Fruit fly (Drosophila melanogaster) whole organism, embryonic: ENCODE results near the gene gpp.

Experiments used
- CG10267 ChIP-seq: fragments of 200-800 bp; sonication (Bioruptor generic); optimal IDR thresholded peaks from 2 replicates; lab custom pipeline; 2018; ENCODE audit warnings: missing biosample characterization, mild to moderate bottlenecking, missing genetic modification characterization, moderate library complexity
- CG10431 ChIP-seq: fragments of 200-800 bp; sonication (Bioruptor generic); optimal IDR thresholded peaks from 3 replicates; lab custom pipeline; 2018; ENCODE audit warnings: missing biosample characterization, mild to moderate bottlenecking, missing genetic modification characterization
- CG10959 ChIP-seq: fragments of 200-800 bp; sonication (Bioruptor generic); IDR thresholded peaks from 2 replicates; pipeline ENCODE4 v1.3.6; 2022; ENCODE audit warnings: missing biosample characterization, missing genetic modification characterization
- CG11085 ChIP-seq: fragments of 200-800 bp; sonication (Bioruptor generic); IDR thresholded peaks from 2 replicates; pipeline ENCODE4 v1.3.6; 2022; ENCODE audit warnings: missing biosample characterization, missing genetic modification characterization
- CG11504 ChIP-seq: fragments of 200-800 bp; sonication (Bioruptor generic); optimal IDR thresholded peaks from 3 replicates; lab custom pipeline; 2019; ENCODE audit warnings: missing biosample characterization, mild to moderate bottlenecking, missing genetic modification characterization, moderate library complexity
- CG11560 ChIP-seq: fragments of 200-800 bp; sonication (Bioruptor generic); IDR thresholded peaks from 3 replicates; pipeline ENCODE4 v1.3.6; 2022; ENCODE audit warnings: missing biosample characterization, missing genetic modification characterization
- CG11696 ChIP-seq: fragments of 200-800 bp; sonication (Bioruptor generic); IDR thresholded peaks from 2 replicates; pipeline ENCODE4 v1.3.6; 2022; ENCODE audit warnings: missing biosample characterization, missing genetic modification characterization
- CG12104 ChIP-seq: fragments of 200-800 bp; sonication (Bioruptor generic); optimal IDR thresholded peaks from 3 replicates; lab custom pipeline; 2016; ENCODE audit warnings: missing biosample characterization, missing genetic modification characterization
- CG14441 ChIP-seq: fragments of 200-800 bp; sonication (Bioruptor generic); IDR thresholded peaks from 2 replicates; pipeline ENCODE4 v1.3.6; 2022; ENCODE audit warnings: missing biosample characterization, missing genetic modification characterization
- CG14965 ChIP-seq: fragments of 200-800 bp; sonication (Bioruptor generic); optimal IDR thresholded peaks from 2 replicates; lab custom pipeline; 2016; ENCODE audit warnings: missing biosample characterization, missing genetic modification characterization, borderline replicate concordance
- CG16779 ChIP-seq: fragments of 200-800 bp; sonication (Bioruptor generic); IDR thresholded peaks from 2 replicates; pipeline ENCODE4 v1.3.6; 2022; ENCODE audit warnings: missing biosample characterization, missing genetic modification characterization
- CG17568 ChIP-seq: fragments of 200-800 bp; sonication (Bioruptor generic); optimal IDR thresholded peaks from 2 replicates; lab custom pipeline; 2018; ENCODE audit warnings: missing biosample characterization, mild to moderate bottlenecking, missing genetic modification characterization, moderate library complexity
- CG2875 ChIP-seq: fragments of 200-800 bp; sonication (Bioruptor generic); optimal IDR thresholded peaks from 2 replicates; lab custom pipeline; 2017; ENCODE audit warnings: missing biosample characterization, mild to moderate bottlenecking, missing genetic modification characterization, missing genetic modification reagents
- CG33557 ChIP-seq: fragments of 200-800 bp; sonication (Bioruptor generic); optimal IDR thresholded peaks from 2 replicates; lab custom pipeline; 2019; ENCODE audit warnings: missing biosample characterization, mild to moderate bottlenecking, missing genetic modification characterization, moderate library complexity
- CG4617 ChIP-seq: fragments of 200-800 bp; sonication (Bioruptor generic); optimal IDR thresholded peaks from 3 replicates; lab custom pipeline; 2016; ENCODE audit warnings: missing biosample characterization, missing genetic modification characterization, borderline replicate concordance
- CG4820 ChIP-seq: fragments of 200-800 bp; sonication (Bioruptor generic); optimal IDR thresholded peaks from 3 replicates; lab custom pipeline; 2016; ENCODE audit warnings: missing biosample characterization, missing genetic modification characterization
- CG9609 ChIP-seq: fragments of 200-800 bp; sonication (Bioruptor generic); optimal IDR thresholded peaks from 3 replicates; lab custom pipeline; 2016; ENCODE audit warnings: missing biosample characterization, missing genetic modification characterization
- Dfd ChIP-seq, 2 experiments: fragments of >200 bp; optimal IDR thresholded peaks; 2 replicates each; lab custom pipeline; 2017; ENCODE audit warnings: missing biosample characterization in 2 of 2, missing genetic modification characterization in 2 of 2
- Dll ChIP-seq: fragments of 200-800 bp; sonication (Bioruptor generic); IDR thresholded peaks from 4 replicates; pipeline ENCODE4 v1.3.6; 2022; ENCODE audit warnings: missing biosample characterization, missing genetic modification characterization; ENCODE audit not compliant: partially characterized antibody
- Dp ChIP-seq: fragments of 200-800 bp; sonication (Bioruptor generic); optimal IDR thresholded peaks from 2 replicates; lab custom pipeline; 2018; ENCODE audit warnings: missing biosample characterization, mild to moderate bottlenecking, missing genetic modification characterization, moderate library complexity
- Dref ChIP-seq: fragments of 200-800 bp; sonication (Bioruptor generic); IDR thresholded peaks from 2 replicates; pipeline ENCODE4 v1.3.6; 2022; ENCODE audit warnings: missing biosample characterization, missing genetic modification characterization
- Fer3 ChIP-seq: fragments of 200-800 bp; sonication (Bioruptor generic); optimal IDR thresholded peaks from 2 replicates; lab custom pipeline; 2018; ENCODE audit warnings: missing biosample characterization, mild to moderate bottlenecking, missing genetic modification characterization, moderate library complexity
- Gsc ChIP-seq: fragments of 200-800 bp; sonication (Bioruptor generic); IDR thresholded peaks from 2 replicates; pipeline ENCODE4 v1.3.6; 2022; ENCODE audit warnings: missing biosample characterization, missing genetic modification characterization
- HLHmδ ChIP-seq: fragments of 200-800 bp; sonication (Bioruptor generic); optimal IDR thresholded peaks from 2 replicates; lab custom pipeline; 2018; ENCODE audit warnings: missing biosample characterization, mild to moderate bottlenecking, missing genetic modification characterization, moderate library complexity
- MESR4 ChIP-seq: fragments of 200-800 bp; sonication (Bioruptor generic); optimal IDR thresholded peaks from 2 replicates; lab custom pipeline; 2018; ENCODE audit warnings: missing biosample characterization, mild to moderate bottlenecking, missing genetic modification characterization, moderate library complexity
- NC2α ChIP-seq: fragments of 200-800 bp; sonication (Bioruptor generic); optimal IDR thresholded peaks from 2 replicates; lab custom pipeline; 2016; ENCODE audit warnings: missing biosample characterization, missing genetic modification characterization
- Oaz ChIP-seq: fragments of 200-800 bp; sonication (Bioruptor generic); IDR thresholded peaks from 2 replicates; pipeline ENCODE4 v1.3.6; 2022; ENCODE audit warnings: missing biosample characterization, missing genetic modification characterization
- Rfx ChIP-seq: fragments of 200-800 bp; sonication (Bioruptor generic); IDR thresholded peaks from 2 replicates; pipeline ENCODE4 v1.3.6; 2022; ENCODE audit warnings: missing biosample characterization, missing genetic modification characterization
- Sry-δ ChIP-seq: fragments of 200-800 bp; sonication (Bioruptor generic); optimal IDR thresholded peaks from 2 replicates; lab custom pipeline; 2016; ENCODE audit warnings: missing biosample characterization, missing genetic modification characterization
- Taf1 ChIP-seq: fragments of 200-800 bp; sonication (Bioruptor generic); IDR thresholded peaks from 2 replicates; pipeline ENCODE4 v1.3.6; 2022; ENCODE audit warnings: missing biosample characterization, missing genetic modification characterization
- aop ChIP-seq: fragments of 200-800 bp; sonication (Bioruptor generic); IDR thresholded peaks from 2 replicates; pipeline ENCODE4 v1.3.6; 2022; ENCODE audit warnings: missing biosample characterization, missing genetic modification characterization
- br ChIP-seq: fragments of >200 bp; optimal IDR thresholded peaks from 2 replicates; lab custom pipeline; 2017
- cad ChIP-seq: fragments of >200 bp; optimal IDR thresholded peaks from 2 replicates; lab custom pipeline; 2017; ENCODE audit warnings: missing biosample characterization, missing genetic modification characterization
- chm ChIP-seq: fragments of 200-800 bp; sonication (Bioruptor generic); IDR thresholded peaks from 2 replicates; pipeline ENCODE4 v1.3.6; 2022; ENCODE audit warnings: missing biosample characterization, missing genetic modification characterization
- corto ChIP-seq: fragments of 200-800 bp; sonication (Bioruptor generic); optimal IDR thresholded peaks from 2 replicates; lab custom pipeline; 2016; ENCODE audit warnings: missing biosample characterization, mild to moderate bottlenecking, missing genetic modification characterization, moderate library complexity
- dmrt11E ChIP-seq: fragments of 200-800 bp; sonication (Bioruptor generic); optimal IDR thresholded peaks from 3 replicates; lab custom pipeline; 2018; ENCODE audit warnings: missing biosample characterization, mild to moderate bottlenecking, missing genetic modification characterization, moderate library complexity
- dmrt99B ChIP-seq: fragments of 200-800 bp; sonication (Bioruptor generic); optimal IDR thresholded peaks from 2 replicates; lab custom pipeline; 2018; ENCODE audit warnings: missing biosample characterization, mild to moderate bottlenecking, missing genetic modification characterization, moderate library complexity
- eyg ChIP-seq: fragments of 200-800 bp; sonication (Bioruptor generic); optimal IDR thresholded peaks from 3 replicates; lab custom pipeline; 2016; ENCODE audit warnings: missing biosample characterization, missing genetic modification characterization
- fru ChIP-seq: fragments of >200 bp; optimal IDR thresholded peaks from 2 replicates; lab custom pipeline; 2017
- gsb-n ChIP-seq: fragments of 200-800 bp; sonication (Bioruptor generic); optimal IDR thresholded peaks from 3 replicates; lab custom pipeline; 2018; ENCODE audit warnings: missing biosample characterization, mild to moderate bottlenecking, missing genetic modification characterization
- gt ChIP-seq: fragments of 200-800 bp; sonication (Bioruptor generic); IDR thresholded peaks from 2 replicates; pipeline ENCODE4 v1.3.6; 2022; ENCODE audit warnings: missing biosample characterization, missing genetic modification characterization
- jigr1 ChIP-seq: fragments of 200-800 bp; sonication (Bioruptor generic); IDR thresholded peaks from 3 replicates; pipeline ENCODE4 v1.3.6; 2022; ENCODE audit warnings: missing biosample characterization, missing genetic modification characterization
- lab ChIP-seq: fragments of 200-800 bp; sonication (Bioruptor generic); optimal IDR thresholded peaks from 3 replicates; lab custom pipeline; 2017; ENCODE audit warnings: missing biosample characterization, missing genetic modification characterization, mild to moderate bottlenecking, moderate library complexity, missing genetic modification reagents
- lola ChIP-seq, 3 experiments: fragments of >200 bp in 2 of 3; fragments of 200-800 bp in 1 of 3; sonication (Bioruptor generic) in 1 of 3; optimal IDR thresholded peaks; 2 replicates each; lab custom pipeline; 2017 to 2019; ENCODE audit warnings: missing biosample characterization in 3 of 3, missing genetic modification characterization in 3 of 3, mild to moderate bottlenecking in 1 of 3, moderate library complexity in 1 of 3
- pan ChIP-seq, 4 experiments: fragments of >200 bp in 3 of 4; fragments of 200-800 bp in 1 of 4; sonication (Bioruptor generic) in 1 of 4; optimal IDR thresholded peaks in 3 of 4; IDR thresholded peaks in 1 of 4; 2 replicates each; pipeline versions ENCODE4 v1.3.6 to Lab custom; 2017 to 2022; ENCODE audit warnings: missing biosample characterization in 2 of 4, missing genetic modification characterization in 2 of 4, mixed read lengths in 1 of 4
- pho ChIP-seq: fragments of 200-800 bp; sonication (Bioruptor generic); optimal IDR thresholded peaks from 2 replicates; lab custom pipeline; 2016; ENCODE audit warnings: missing biosample characterization, missing genetic modification characterization
- sd ChIP-seq: fragments of 200-800 bp; sonication (Bioruptor generic); optimal IDR thresholded peaks from 3 replicates; lab custom pipeline; 2018; ENCODE audit warnings: missing biosample characterization, mild to moderate bottlenecking, missing genetic modification characterization, moderate library complexity
- so ChIP-seq: fragments of 200-800 bp; sonication (Bioruptor generic); IDR thresholded peaks from 3 replicates; pipeline ENCODE4 v1.3.6; 2022; ENCODE audit warnings: missing biosample characterization, missing genetic modification characterization
- sr ChIP-seq: fragments of 200-800 bp; sonication (Bioruptor generic); IDR thresholded peaks from 3 replicates; pipeline ENCODE4 v1.3.6; 2022; ENCODE audit warnings: missing biosample characterization, missing genetic modification characterization
- trh ChIP-seq: fragments of 200-800 bp; sonication (Bioruptor generic); optimal IDR thresholded peaks from 2 replicates; lab custom pipeline; 2016; ENCODE audit warnings: missing biosample characterization, missing genetic modification characterization
- vvl ChIP-seq: fragments of 200-800 bp; sonication (Bioruptor generic); IDR thresholded peaks from 2 replicates; pipeline ENCODE4 v1.3.6; 2022; ENCODE audit warnings: missing biosample characterization, missing genetic modification characterization

gpp gene

DNA sequence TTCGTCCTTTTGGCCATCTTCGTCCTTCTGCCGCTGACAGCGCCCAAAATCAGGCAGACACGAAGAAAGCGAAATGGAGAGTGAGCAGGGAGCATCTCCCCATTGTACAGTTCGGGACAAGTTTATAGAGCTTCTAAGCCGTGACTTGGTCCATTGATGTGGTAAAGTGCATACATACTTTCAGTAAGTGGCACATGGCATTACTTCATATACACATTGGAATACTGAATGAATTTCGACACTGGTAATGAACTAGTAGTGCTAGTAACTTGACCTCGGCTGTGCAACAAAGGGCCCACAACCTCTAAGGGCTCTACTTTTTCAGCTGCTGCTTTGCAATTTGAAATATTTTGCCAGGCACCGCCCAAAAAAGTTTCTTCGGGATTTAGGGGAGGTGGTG is 9.6 kb downstream of the gpp start (continued):
- no peak for TF ChIP-seq gt
- TF ChIP-seq Dll, result no peak
- 0 out of 3 replicates have a peak, but pooled peaks have one; percentile 19 for TF ChIP-seq jigr1 (GFP tag; lab: Robert Waterston, UW)
- TF ChIP-seq trh, result peak; percentile 4
- TF ChIP-seq lola (GFP tag; optimal IDR thresholded peaks at IDR 0.05; lab: Kevin White, UChicago), result peak in 1 of 3 experiments; percentile 5
- peak; percentile 60; the same call in 1 of the 2 replicates for TF ChIP-seq Oaz (GFP tag; lab: Robert Waterston, UW)
- peak; percentile 79 for TF ChIP-seq CG14441 (GFP tag; lab: Robert Waterston, UW)
- peak; percentile 66; the same call in 1 of the 3 replicates for TF ChIP-seq so (GFP tag; lab: Robert Waterston, UW)
- TF ChIP-seq Sry-δ (GFP tag; lab: Kevin White, UChicago), result peak; percentile 10
- peak; percentile 81 for TF ChIP-seq Fer3 (tag; lab: Kevin White, UChicago)
- no peak for TF ChIP-seq CG33557 (GFP tag; lab: Kevin White, UChicago)
- TF ChIP-seq CG11504 (tag; lab: Kevin White, UChicago), result peak; percentile 78
- TF ChIP-seq Dref (GFP tag; lab: Robert Waterston, UW), result no peak
- TF ChIP-seq CG4820 (GFP tag; lab: Kevin White, UChicago), result peak; percentile 52
- peak; percentile 72 for TF ChIP-seq eyg (GFP tag; lab: Kevin White, UChicago)
- no peak for TF ChIP-seq pan (optimal IDR thresholded peaks at IDR 0.05; lab: Kevin White, UChicago)
- TF ChIP-seq pan (GFP tag; optimal IDR thresholded peaks at IDR 0.05 in 1 of 2, IDR thresholded peaks at IDR 0.05 in 1 of 2), result peak in 1 of 2 experiments; percentile 86
- TF ChIP-seq sd, result peak; percentile 52
- no peak for TF ChIP-seq MESR4 (GFP tag; lab: Kevin White, UChicago)
- TF ChIP-seq CG9609 (GFP tag; lab: Kevin White, UChicago), result peak; percentile 71
- TF ChIP-seq CG12104 (GFP tag; lab: Kevin White, UChicago), result peak; percentile 24
- TF ChIP-seq Gsc (GFP tag; lab: Robert Waterston, UW), result no peak
- TF ChIP-seq Dfd (GFP tag; optimal IDR thresholded peaks at IDR 0.05; lab: Kevin White, UChicago), result no peak
- no peak for TF ChIP-seq fru (lab: Kevin White, UChicago)
- TF ChIP-seq CG11560 (tag; lab: Robert Waterston, UW), result peak; percentile 69; the same call in 1 of the 3 replicates
- peak; percentile 3 for TF ChIP-seq gsb-n
- TF ChIP-seq NC2α (GFP tag; lab: Kevin White, UChicago), result peak; percentile 19
- TF ChIP-seq Dp (GFP tag; lab: Kevin White, UChicago), result no peak
- no peak for TF ChIP-seq aop (GFP tag; lab: Robert Waterston, UW)
- TF ChIP-seq Rfx (GFP tag; lab: Robert Waterston, UW), result peak; percentile 88
- no peak for TF ChIP-seq corto (GFP tag; lab: Kevin White, UChicago)
- peak; percentile 48 for TF ChIP-seq CG10267
- no peak for TF ChIP-seq CG10431 (GFP tag; lab: Kevin White, UChicago)
- TF ChIP-seq CG17568 (GFP tag; lab: Kevin White, UChicago), result peak; percentile 38
- peak; percentile 61; the same call in 2 of the 3 replicates for TF ChIP-seq sr (GFP tag; lab: Robert Waterston, UW)
- TF ChIP-seq HLHmδ (GFP tag; lab: Kevin White, UChicago), result no peak
- no peak for TF ChIP-seq cad (GFP tag; lab: Kevin White, UChicago)
- no peak for TF ChIP-seq CG4617 (GFP tag; lab: Kevin White, UChicago)
- peak; percentile 82 for TF ChIP-seq pho (GFP tag; lab: Kevin White, UChicago)
- TF ChIP-seq CG16779 (GFP tag; lab: Robert Waterston, UW), result no peak
- peak; percentile 58 for TF ChIP-seq CG10959
- TF ChIP-seq CG11696 (GFP tag; lab: Robert Waterston, UW), result peak; percentile 91
- TF ChIP-seq CG2875 (GFP tag; lab: Kevin White, UChicago), result peak; percentile 52
- peak; percentile 93 for TF ChIP-seq lab (GFP tag; lab: Kevin White, UChicago)
- no peak for TF ChIP-seq br
- peak; percentile 16 for TF ChIP-seq dmrt11E (tag; lab: Kevin White, UChicago)
- TF ChIP-seq CG11085 (GFP tag; lab: Robert Waterston, UW), result no peak; the same call in 1 of the 2 replicates
- TF ChIP-seq Taf1 (GFP tag; lab: Robert Waterston, UW), result peak; percentile 73
- peak; percentile 85 for TF ChIP-seq dmrt99B (tag; lab: Kevin White, UChicago)
- TF ChIP-seq vvl (GFP tag; lab: Robert Waterston, UW), result peak; percentile 87
- peak; percentile 86 for TF ChIP-seq chm (GFP tag; lab: Robert Waterston, UW)
- no peak for TF ChIP-seq CG14965
